Fruit fly (Drosophila melanogaster): ENCODE data around the gene CG13056.

Gene CG13056

DNA sequence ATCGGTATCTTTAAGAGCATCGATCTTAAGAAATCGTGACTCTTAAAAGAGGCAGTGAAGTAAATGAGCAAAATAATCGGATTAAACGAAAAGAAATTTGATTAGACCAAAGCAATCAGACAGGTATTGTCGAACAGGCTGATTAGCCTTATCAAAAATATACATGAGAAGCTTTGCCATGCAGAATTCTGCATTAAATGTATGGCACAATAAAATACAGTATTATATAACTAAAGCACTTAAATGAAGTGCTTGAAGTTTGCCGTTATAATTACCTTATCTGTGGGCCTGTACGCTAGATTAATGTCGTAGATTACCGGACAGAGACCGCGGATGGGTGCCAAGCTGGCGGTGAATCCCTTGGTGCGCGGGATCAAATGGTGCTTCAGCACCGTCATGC, 49.9 kb downstream of the CG13056 start:
- TF ChIP-seq CG11617 (GFP tag; optimal IDR thresholded peaks at IDR 0.05) (no peak), cic (GFP tag; optimal IDR thresholded peaks at IDR 0.05) (no peak), Crg-1 (GFP tag; optimal IDR thresholded peaks at IDR 0.05) (no peak), kay (GFP tag; ENCODE audit: borderline replicate concordance) (peak; percentile 50), ovo (GFP tag; optimal IDR thresholded peaks at IDR 0.05) (peak; percentile 44), Clk (GFP tag; optimal IDR thresholded peaks at IDR 0.05) (no peak), Mnt (GFP tag; optimal IDR thresholded peaks at IDR 0.05) (no peak)
